Fruit fly (Drosophila melanogaster): ENCODE results near the gene CG18549.
A peak's percentile ranks its signal among the peaks of the same experiment; 100 is the strongest.

CG18549 gene

dm6 chr3R:12448889-12449314 is at the start of gene CG18549:
TSS of gene CG18549 (plus strand) at chr3R:12449296.
- peak; percentile 99 for TF ChIP-seq noc (tag; optimal IDR thresholded peaks at IDR 0.05)

DNA sequence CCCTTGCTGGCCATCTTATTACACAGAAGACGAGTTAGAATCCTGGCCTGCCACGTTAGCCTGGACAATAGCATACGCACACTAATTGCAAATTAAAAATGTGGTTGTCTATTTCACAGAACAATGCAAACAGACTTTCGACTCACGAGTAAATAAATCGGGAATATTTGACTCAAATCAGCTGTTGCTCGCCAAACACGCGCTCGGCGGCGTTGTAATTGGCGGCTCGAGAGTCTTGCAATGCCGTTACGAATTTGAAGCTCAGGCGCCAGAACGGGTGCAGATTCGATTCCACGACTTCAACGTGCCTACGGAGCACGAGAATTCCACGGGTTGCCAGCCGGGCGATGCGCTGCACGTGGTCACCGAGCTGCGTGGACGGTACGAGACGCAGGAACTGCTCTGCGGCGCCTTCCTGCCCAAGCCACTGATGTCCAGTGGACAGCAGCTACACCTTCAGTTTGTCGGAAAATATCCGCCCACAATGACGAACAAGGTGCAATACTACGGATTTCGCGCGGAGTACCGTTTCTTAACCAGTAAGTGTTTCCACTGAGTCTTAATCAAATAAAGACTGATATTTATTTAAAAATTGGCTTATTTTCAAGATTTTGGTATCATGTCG is 47.3 kb upstream of the CG18549 start, which contains the start of gene DNAlig3:
TSS of gene DNAlig3 (minus strand) at position 168 of the 625 bp plus-strand sequence.
- TF ChIP-seq noc (tag; optimal IDR thresholded peaks at IDR 0.05): no peak

DNA sequence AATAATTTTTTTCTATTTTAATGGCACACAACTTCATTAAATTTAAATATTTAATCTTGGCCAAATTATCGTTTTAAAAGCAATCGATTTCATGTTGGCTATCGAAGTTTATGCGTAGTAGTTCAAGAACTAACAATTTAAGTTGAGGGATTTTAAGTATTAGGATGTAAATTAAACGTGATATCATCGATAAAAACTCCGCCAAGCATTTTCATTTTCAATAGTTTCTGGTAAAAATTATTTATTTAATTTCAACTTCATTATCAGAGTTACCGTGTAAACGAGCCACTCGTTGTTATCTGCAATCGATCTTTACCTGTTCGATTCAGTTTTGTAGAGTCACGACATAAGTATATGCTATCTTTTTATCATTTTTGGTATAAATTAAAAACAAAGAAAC is 46.2 kb upstream of the CG18549 start:
- peak; percentile 97 for TF ChIP-seq noc (tag; optimal IDR thresholded peaks at IDR 0.05)

- no peak for TF ChIP-seq noc (tag; optimal IDR thresholded peaks at IDR 0.05)
Measured at dm6 chr3R:12405134-12405533, 44.0 kb upstream of the CG18549 start.

dm6 chr3R:12405928-12406234 is 43.2 kb upstream of the CG18549 start, which contains the start of gene Cyp9f2:
TSS of gene Cyp9f2 (minus strand) at chr3R:12406028.
- TF ChIP-seq noc (tag; optimal IDR thresholded peaks at IDR 0.05): no peak

- TF ChIP-seq noc (tag; optimal IDR thresholded peaks at IDR 0.05): peak; percentile 68
Measured at dm6 chr3R:12406235-12407196, 42.6 kb upstream of the CG18549 start, which contains the start of gene CG5167. TSS of gene CG5167 (plus strand) at chr3R:12406532.

DNA sequence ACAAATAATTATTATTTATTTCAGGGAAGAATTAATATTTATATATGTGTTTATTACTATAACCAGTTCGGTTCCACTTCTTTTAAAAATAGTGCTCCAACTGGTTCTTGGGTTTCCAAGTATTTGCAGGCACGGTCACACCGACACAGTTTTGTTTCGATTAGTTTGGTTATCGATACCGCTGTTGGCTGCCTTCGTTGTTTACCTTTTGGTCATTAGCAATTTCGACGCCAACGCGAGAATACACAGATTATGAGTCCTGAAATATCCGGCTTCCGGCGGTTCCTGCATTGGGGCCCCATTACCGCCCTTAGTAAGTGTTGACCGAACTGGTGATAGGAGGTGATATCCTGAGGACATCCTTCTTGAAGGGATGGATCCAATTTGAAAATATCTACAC is 40.9 kb upstream of the CG18549 start, which contains the start of gene CG5196:
TSS of gene CG5196 (plus strand) at position 157 of the 400 bp plus-strand sequence.
- peak; percentile 37 for TF ChIP-seq noc (tag; optimal IDR thresholded peaks at IDR 0.05)

DNA sequence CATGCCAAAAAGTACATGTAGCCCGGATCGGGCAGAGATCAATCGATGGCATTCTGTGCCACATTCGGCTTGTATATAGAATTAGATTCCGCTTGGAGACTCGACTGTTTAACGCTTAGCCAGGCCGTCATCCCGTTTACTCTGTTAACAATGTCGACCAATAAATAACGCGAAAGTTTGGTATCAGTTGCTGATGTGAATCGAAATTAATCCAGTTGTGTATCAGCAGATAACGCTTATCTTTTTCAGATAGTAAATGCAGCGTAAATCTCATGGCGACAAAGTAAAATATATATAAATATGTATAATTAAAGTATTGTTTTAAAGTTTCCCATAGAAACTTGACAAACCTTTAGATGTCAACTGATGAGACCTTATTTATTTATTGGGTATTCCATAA is 37.6 kb upstream of the CG18549 start:
- peak; percentile 63 for TF ChIP-seq noc (tag; optimal IDR thresholded peaks at IDR 0.05)

dm6 chr3R:12413274-12413958 is 35.7 kb upstream of the CG18549 start, which contains the start of the genes Dip-C and pps:
TSS of gene Dip-C (minus strand) at chr3R:12413759.
TSS of gene pps (plus strand) at chr3R:12413828.
- TF ChIP-seq noc (tag; optimal IDR thresholded peaks at IDR 0.05): no peak

DNA sequence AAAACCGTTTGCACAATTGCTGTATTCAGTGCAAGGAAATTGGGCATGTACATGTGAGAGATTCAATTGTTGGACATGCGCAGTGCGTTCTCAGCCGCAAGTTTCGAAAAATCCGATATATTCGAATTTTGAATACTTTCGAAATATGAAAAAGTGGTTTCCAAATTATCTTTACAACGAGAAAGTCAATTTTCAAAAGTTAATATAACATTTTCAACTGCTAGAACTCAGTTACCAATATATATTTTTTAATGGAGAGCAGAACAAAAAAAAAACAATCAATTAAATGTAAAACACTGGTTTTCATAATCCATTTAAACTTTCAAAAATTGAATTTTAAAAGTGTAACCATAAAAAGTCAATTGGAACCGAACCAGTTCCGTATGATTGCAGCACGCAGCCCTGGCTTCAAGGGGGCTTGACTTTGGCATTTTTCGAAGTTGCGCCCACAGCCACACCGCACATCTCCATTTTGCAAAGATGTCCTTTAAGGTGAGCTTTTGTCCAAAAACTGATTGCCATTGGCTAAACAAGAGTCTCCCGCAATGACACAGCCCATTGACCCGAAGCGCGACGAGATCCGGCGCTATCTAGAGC is 26.6 kb upstream of the CG18549 start, which contains the start of the genes Scgbeta and CG17202:
TSS of gene Scgbeta (minus strand) at position 51 of the 597 bp plus-strand sequence.
TSS of gene CG17202 (plus strand) at position 390 of the 597 bp plus-strand sequence.
- no peak for TF ChIP-seq noc (tag; optimal IDR thresholded peaks at IDR 0.05)

- no peak for TF ChIP-seq noc (tag; optimal IDR thresholded peaks at IDR 0.05)
Measured at dm6 chr3R:12423997-12424396, 25.1 kb upstream of the CG18549 start.

- TF ChIP-seq noc (tag; optimal IDR thresholded peaks at IDR 0.05): no peak
Measured at dm6 chr3R:12425510-12426309, 23.4 kb upstream of the CG18549 start, which contains the start of gene Pp1-87B. TSS of gene Pp1-87B (minus strand) at chr3R:12425917.

DNA sequence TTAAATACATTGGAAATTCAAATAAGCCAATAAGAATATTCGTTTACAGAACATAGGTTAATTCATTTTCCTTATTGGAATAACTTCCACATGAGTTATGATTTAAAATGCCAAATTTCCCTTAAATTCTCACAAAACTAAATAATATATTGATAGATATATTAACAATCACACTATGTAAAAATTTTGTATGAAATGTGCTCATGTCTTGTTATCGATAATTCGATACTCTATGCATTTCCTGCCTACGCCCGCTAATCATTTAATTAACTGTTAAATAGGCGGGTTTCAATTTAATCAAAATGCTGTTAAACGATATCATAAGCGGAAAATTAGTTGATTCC is 22.8 kb upstream of the CG18549 start, which contains the start of gene NANS:
TSS of gene NANS (plus strand) at position 269 of the 344 bp plus-strand sequence.
- TF ChIP-seq noc (tag; optimal IDR thresholded peaks at IDR 0.05): no peak

- no peak for TF ChIP-seq noc (tag; optimal IDR thresholded peaks at IDR 0.05)
Measured at dm6 chr3R:12429120-12429610, 19.9 kb upstream of the CG18549 start, which contains the start of the genes CG5641 and CG5245. TSS of gene CG5641 (minus strand) at chr3R:12429282. TSS of gene CG5245 (plus strand) at chr3R:12429560.

Measured in whole organism, larva.